Worm (Caenorhabditis elegans) whole organism, L2 larva: ENCODE measurements around the gene fbxb-18.
A peak's percentile ranks its signal among the peaks of the same experiment; 100 is the strongest.

Source experiments
- C34F6.9 ChIP-seq: fragments of 150-350 bp; optimal IDR thresholded peaks from 2 replicates; lab custom pipeline; 2014; ENCODE audit warnings: missing biosample characterization, missing genetic modification characterization
- F13H6.1 ChIP-seq: sonication (generic microtip); optimal IDR thresholded peaks from 2 replicates; lab custom pipeline; 2016; ENCODE audit warnings: missing genetic modification characterization, missing compliant biosample characterization
- R02D3.7 ChIP-seq: fragments of 150-350 bp; optimal IDR thresholded peaks from 2 replicates; lab custom pipeline; 2014; ENCODE audit warnings: missing biosample characterization, missing genetic modification characterization
- Y55F3AM.14 ChIP-seq: fragments of 200-800 bp; sonication (Bioruptor generic); optimal IDR thresholded peaks from 2 replicates; lab custom pipeline; 2018; ENCODE audit warnings: mild to moderate bottlenecking, missing genetic modification characterization, missing compliant biosample characterization
- aly-2 ChIP-seq: fragments of 150-350 bp; optimal IDR thresholded peaks from 2 replicates; lab custom pipeline; 2014; ENCODE audit warnings: missing biosample characterization, missing genetic modification characterization
- ama-1 ChIP-seq: fragments of 150-350 bp; optimal IDR thresholded peaks from 2 replicates; lab custom pipeline; 2018; ENCODE audit warnings: inconsistent platforms
- blmp-1 ChIP-seq: sonication (generic microtip); optimal IDR thresholded peaks from 2 replicates; lab custom pipeline; 2017; ENCODE audit warnings: missing genetic modification characterization, mild to moderate bottlenecking, missing compliant biosample characterization, antibody characterized with exemption, moderate library complexity; ENCODE audit not compliant: insufficient read depth
- crh-2 ChIP-seq: sonication (generic microtip); optimal IDR thresholded peaks from 2 replicates; lab custom pipeline; 2017; ENCODE audit warnings: missing biosample characterization, missing genetic modification characterization
- dmd-4 ChIP-seq: sonication (generic microtip); optimal IDR thresholded peaks from 2 replicates; lab custom pipeline; 2017; ENCODE audit warnings: missing biosample characterization, missing genetic modification characterization
- egl-27 ChIP-seq: sonication (generic microtip); optimal IDR thresholded peaks from 3 replicates; lab custom pipeline; 2017; ENCODE audit warnings: missing biosample characterization, missing genetic modification reagents, missing genetic modification characterization
- elt-1 ChIP-seq: fragments of 150-350 bp; optimal IDR thresholded peaks from 2 replicates; lab custom pipeline; 2014; ENCODE audit warnings: missing biosample characterization, missing genetic modification characterization
- elt-3 ChIP-seq: sonication (generic microtip); optimal IDR thresholded peaks from 2 replicates; lab custom pipeline; 2017; ENCODE audit warnings: missing biosample characterization, missing genetic modification characterization
- lin-13 ChIP-seq: fragments of 150-350 bp; optimal IDR thresholded peaks from 2 replicates; lab custom pipeline; 2014; ENCODE audit warnings: missing biosample characterization, missing genetic modification reagents, missing genetic modification characterization
- mab-5 ChIP-seq: fragments of 150-350 bp; optimal IDR thresholded peaks from 2 replicates; lab custom pipeline; 2014; ENCODE audit warnings: missing biosample characterization, missing genetic modification characterization
- mbf-1 ChIP-seq: sonication (generic microtip); optimal IDR thresholded peaks from 2 replicates; lab custom pipeline; 2017; ENCODE audit warnings: missing biosample characterization, missing genetic modification characterization
- mdl-1 ChIP-seq, 2 experiments: fragments of 150-350 bp in 1 of 2; sonication (generic microtip) in 1 of 2; optimal IDR thresholded peaks; 2 replicates each; lab custom pipeline; 2017; ENCODE audit warnings: missing biosample characterization in 2 of 2, missing genetic modification characterization in 2 of 2
- nhr-10 ChIP-seq: sonication (generic microtip); optimal IDR thresholded peaks from 2 replicates; lab custom pipeline; 2017; ENCODE audit warnings: missing biosample characterization, missing genetic modification characterization
- nhr-11 ChIP-seq: fragments of 150-350 bp; optimal IDR thresholded peaks from 2 replicates; lab custom pipeline; 2014; ENCODE audit warnings: missing biosample characterization, missing genetic modification characterization
- nhr-12 ChIP-seq: fragments of 150-350 bp; optimal IDR thresholded peaks from 2 replicates; lab custom pipeline; 2014; ENCODE audit warnings: missing biosample characterization, missing genetic modification characterization
- nhr-129 ChIP-seq: fragments of 150-350 bp; optimal IDR thresholded peaks from 2 replicates; lab custom pipeline; 2014; ENCODE audit warnings: missing biosample characterization, missing genetic modification characterization
- nhr-21 ChIP-seq: fragments of 150-350 bp; optimal IDR thresholded peaks from 2 replicates; lab custom pipeline; 2014; ENCODE audit warnings: missing biosample characterization, missing genetic modification characterization
- nhr-23 ChIP-seq: fragments of 150-350 bp; optimal IDR thresholded peaks from 2 replicates; lab custom pipeline; 2014; ENCODE audit warnings: missing biosample characterization, missing genetic modification reagents, missing genetic modification characterization
- nhr-237 ChIP-seq: fragments of 150-350 bp; optimal IDR thresholded peaks from 2 replicates; lab custom pipeline; 2014; ENCODE audit warnings: missing biosample characterization, missing genetic modification characterization
- nhr-6 ChIP-seq: fragments of 150-350 bp; optimal IDR thresholded peaks from 2 replicates; lab custom pipeline; 2014; ENCODE audit warnings: missing biosample characterization, missing genetic modification characterization
- nhr-77 ChIP-seq: fragments of 150-350 bp; optimal IDR thresholded peaks from 2 replicates; lab custom pipeline; 2014; ENCODE audit warnings: missing biosample characterization, missing genetic modification characterization
- sem-4 ChIP-seq: fragments of 150-350 bp; optimal IDR thresholded peaks from 2 replicates; lab custom pipeline; 2014; ENCODE audit warnings: missing biosample characterization, missing genetic modification reagents, missing genetic modification characterization
- skn-1 ChIP-seq: sonication (generic microtip); optimal IDR thresholded peaks from 2 replicates; lab custom pipeline; 2017; ENCODE audit warnings: missing biosample characterization, missing genetic modification characterization
- sma-3 ChIP-seq: sonication (generic microtip); optimal IDR thresholded peaks from 2 replicates; lab custom pipeline; 2016; ENCODE audit warnings: missing genetic modification reagents, missing genetic modification characterization, missing compliant biosample characterization
- sma-9 ChIP-seq, 2 experiments: fragments of 150-350 bp in 1 of 2; sonication (generic microtip) in 1 of 2; optimal IDR thresholded peaks; 2 replicates each; lab custom pipeline; 2014 to 2016; ENCODE audit warnings: missing genetic modification characterization in 2 of 2, mild to moderate bottlenecking in 1 of 2, missing biosample characterization in 1 of 2, missing compliant biosample characterization in 1 of 2, missing genetic modification reagents in 1 of 2, moderate library complexity in 1 of 2
- snpc-4 ChIP-seq: fragments of 150-350 bp; optimal IDR thresholded peaks from 2 replicates; lab custom pipeline; 2014; ENCODE audit warnings: missing biosample characterization, missing genetic modification characterization
- unc-55 ChIP-seq: fragments of 150-350 bp; sonication (generic microtip); optimal IDR thresholded peaks from 3 replicates; lab custom pipeline; 2014; ENCODE audit warnings: missing biosample characterization, missing genetic modification reagents, missing genetic modification characterization
- ztf-1 ChIP-seq: fragments of 200-800 bp; sonication (Bioruptor generic); conservative IDR thresholded peaks from 2 replicates; pipeline ENCODE4 v1.3.6; 2022; ENCODE audit warnings: missing genetic modification characterization, missing compliant biosample characterization
- ztf-11 ChIP-seq: sonication (generic microtip); optimal IDR thresholded peaks from 2 replicates; lab custom pipeline; 2017; ENCODE audit warnings: missing biosample characterization, missing genetic modification characterization
- ztf-4 ChIP-seq: fragments of 150-350 bp; optimal IDR thresholded peaks from 2 replicates; lab custom pipeline; 2014; ENCODE audit warnings: missing biosample characterization, missing genetic modification characterization

fbxb-18 gene

DNA sequence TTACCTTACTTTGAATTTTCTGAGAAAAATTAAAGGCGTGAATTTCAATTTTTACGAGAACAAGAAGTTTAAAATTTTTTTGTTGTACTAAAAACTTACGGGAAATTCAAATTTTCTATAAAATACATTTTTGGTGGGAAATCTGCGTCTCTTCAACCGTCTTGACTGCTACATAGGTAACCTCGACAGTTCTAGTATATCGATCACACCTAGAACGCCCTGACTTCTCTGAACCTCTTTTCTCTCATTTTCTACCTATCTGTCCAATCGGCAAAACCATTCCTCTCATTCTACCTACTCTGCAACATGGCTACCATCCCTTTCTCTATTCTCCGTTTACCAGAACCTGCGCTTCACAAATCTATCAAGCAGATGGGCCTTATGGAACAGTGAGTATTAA is 5.0 kb downstream of the fbxb-18 start, which contains the start of gene fbxb-25:
TSS of gene fbxb-25 (plus strand) at position 301 of the 400 bp plus-strand sequence.
- no peak for TF ChIP-seq nhr-6
- no peak for TF ChIP-seq nhr-77 (tag; lab: Kevin White, UChicago)
- TF ChIP-seq unc-55 (GFP tag; lab: Kevin White, UChicago): no peak
- no peak for TF ChIP-seq mbf-1 (tag; lab: Kevin White, UChicago)
- TF ChIP-seq ztf-4 (tag; lab: Kevin White, UChicago): no peak
- TF ChIP-seq mab-5 (tag; lab: Kevin White, UChicago): no peak
- no peak for TF ChIP-seq nhr-11 (tag; lab: Kevin White, UChicago)
- TF ChIP-seq F13H6.1: no peak
- no peak for TF ChIP-seq nhr-10 (tag; lab: Kevin White, UChicago)
- TF ChIP-seq R02D3.7: no peak
- no peak for TF ChIP-seq C34F6.9 (tag; lab: Kevin White, UChicago)
- no peak for TF ChIP-seq nhr-129
- no peak for TF ChIP-seq ztf-11 (tag; lab: Kevin White, UChicago)
- no peak for TF ChIP-seq nhr-237 (tag; lab: Kevin White, UChicago)
- TF ChIP-seq aly-2 (tag; lab: Kevin White, UChicago): no peak
- TF ChIP-seq mdl-1 (tag; optimal IDR thresholded peaks at IDR 0.05; lab: Kevin White, UChicago): no peak
- no peak for TF ChIP-seq sma-3 (GFP tag; lab: Kevin White, UChicago)
- TF ChIP-seq nhr-12 (tag; lab: Kevin White, UChicago): no peak
- no peak for TF ChIP-seq Y55F3AM.14
- no peak for TF ChIP-seq sma-9 (GFP tag; optimal IDR thresholded peaks at IDR 0.05; lab: Kevin White, UChicago)
- TF ChIP-seq sma-9 (tag; optimal IDR thresholded peaks at IDR 0.05; lab: Kevin White, UChicago): no peak

DNA sequence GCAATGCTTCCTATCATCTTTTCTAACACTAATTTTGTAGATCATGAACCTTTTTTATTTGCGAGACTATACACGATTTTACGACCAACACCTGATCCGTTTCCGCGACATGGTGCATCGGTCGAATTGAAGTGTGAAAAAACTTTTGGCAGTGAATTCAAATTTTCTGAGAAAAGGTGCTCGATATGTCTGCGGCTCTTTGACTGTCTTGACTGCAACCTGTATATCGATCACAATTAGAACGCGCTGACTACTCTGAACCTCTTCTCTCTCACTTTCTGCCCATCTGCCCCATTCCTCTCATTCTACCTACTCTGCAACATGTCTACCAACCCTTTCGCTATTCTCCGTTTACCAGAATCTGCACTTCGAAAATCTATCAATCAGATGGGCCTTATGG is 6.5 kb downstream of the fbxb-18 start, which contains the start of gene fbxb-26:
TSS of gene fbxb-26 (plus strand) at position 301 of the 400 bp plus-strand sequence.
- no peak for TF ChIP-seq nhr-77 (tag; lab: Kevin White, UChicago)
- TF ChIP-seq lin-13 (GFP tag; lab: Kevin White, UChicago): no peak
- TF ChIP-seq sem-4: no peak
- TF ChIP-seq mbf-1 (tag; lab: Kevin White, UChicago): no peak
- no peak for TF ChIP-seq blmp-1 (tag; lab: Kevin White, UChicago)
- no peak for TF ChIP-seq ztf-4 (tag; lab: Kevin White, UChicago)

DNA sequence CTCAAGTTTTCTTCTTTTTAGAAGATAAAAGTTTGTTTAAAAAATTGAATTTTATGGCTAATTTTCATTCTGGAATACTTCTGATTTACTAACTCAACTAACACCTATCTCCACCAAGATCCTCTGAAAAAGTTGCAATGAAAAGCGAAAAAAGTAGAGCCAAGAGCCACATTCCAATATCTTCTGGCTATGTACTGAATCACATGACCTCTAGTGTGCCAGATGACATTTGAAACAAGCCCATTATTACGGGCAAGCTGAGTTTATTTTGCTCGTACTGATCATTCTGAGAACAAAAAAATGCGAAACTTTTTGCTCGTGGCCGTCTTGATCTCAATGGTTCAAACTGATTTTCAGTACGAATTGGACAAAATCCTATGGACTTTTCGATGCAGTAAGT is 9.6 kb downstream of the fbxb-18 start, which contains the start of gene irld-36:
TSS of gene irld-36 (plus strand) at position 301 of the 400 bp plus-strand sequence.
- no peak for TF ChIP-seq sma-9 (GFP tag; optimal IDR thresholded peaks at IDR 0.05; lab: Kevin White, UChicago)
- no peak for TF ChIP-seq sma-9 (tag; optimal IDR thresholded peaks at IDR 0.05; lab: Kevin White, UChicago)
- TF ChIP-seq nhr-10 (tag; lab: Kevin White, UChicago): no peak
- TF ChIP-seq blmp-1 (tag; lab: Kevin White, UChicago): no peak
- TF ChIP-seq ama-1 (lab: Kevin White, UChicago): no peak
- TF ChIP-seq nhr-129: no peak
- TF ChIP-seq nhr-21 (tag; lab: Kevin White, UChicago): no peak
- TF ChIP-seq skn-1: no peak

DNA sequence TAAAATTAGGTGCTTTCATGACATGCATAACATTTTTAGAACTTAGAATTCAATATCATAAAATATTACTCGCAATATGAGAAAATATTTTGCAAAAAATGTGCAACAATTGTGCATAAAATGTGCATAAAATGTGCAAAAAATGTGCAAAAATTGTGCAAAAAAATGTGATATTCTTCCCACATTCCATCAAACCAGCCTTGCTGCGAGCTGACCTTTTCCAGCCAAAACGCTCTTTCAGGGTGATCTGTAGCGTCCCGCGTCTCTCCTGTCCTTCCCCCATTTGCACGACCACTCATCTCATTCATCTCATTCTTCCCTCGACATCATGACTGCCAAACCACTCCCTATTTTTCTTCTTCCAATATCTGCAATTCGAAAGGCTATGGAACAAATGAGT is 12.6 kb downstream of the fbxb-18 start, which contains the start of gene fbxb-17:
TSS of gene fbxb-17 (plus strand) at position 301 of the 400 bp plus-strand sequence.
- TF ChIP-seq nhr-23 (tag; lab: Kevin White, UChicago) (peak; percentile 1), nhr-10 (tag; lab: Kevin White, UChicago) (no peak), snpc-4 (tag; lab: Kevin White, UChicago) (no peak), sem-4 (no peak), elt-3 (tag; lab: Kevin White, UChicago) (no peak), nhr-237 (tag; lab: Kevin White, UChicago) (no peak)

DNA sequence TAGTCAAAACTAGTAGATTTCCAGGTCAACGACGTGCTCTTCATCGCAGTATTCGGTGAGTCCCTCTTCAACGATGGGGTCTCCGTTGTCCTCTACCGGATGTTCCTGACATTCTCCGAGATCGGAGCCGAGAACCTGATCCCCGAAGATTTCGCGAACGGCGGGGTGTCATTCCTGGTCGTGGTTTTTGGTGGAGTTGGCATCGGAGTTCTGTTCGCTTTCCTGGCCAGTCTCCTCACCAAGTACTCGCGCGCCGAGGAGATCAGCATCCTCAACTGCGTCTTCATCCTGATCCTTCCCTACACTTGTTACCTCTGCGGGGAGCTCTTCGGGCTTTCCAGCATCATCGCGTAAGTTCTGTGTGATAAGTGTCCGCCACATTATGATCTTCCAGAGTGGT is 16.0 kb downstream of the fbxb-18 start:
- TF ChIP-seq nhr-12 (tag; lab: Kevin White, UChicago) (no peak), ztf-1 (GFP tag; lab: Robert Waterston, UW) (no peak), nhr-23 (tag; lab: Kevin White, UChicago) (no peak), dmd-4 (no peak), egl-27 (tag; lab: Kevin White, UChicago) (no peak), ama-1 (lab: Kevin White, UChicago) (no peak), sma-3 (GFP tag; lab: Kevin White, UChicago) (no peak), crh-2 (tag; lab: Kevin White, UChicago) (no peak), R02D3.7 (no peak), nhr-237 (tag; lab: Kevin White, UChicago) (no peak), aly-2 (tag; lab: Kevin White, UChicago) (no peak), unc-55 (GFP tag; lab: Kevin White, UChicago) (no peak), elt-1 (tag; lab: Kevin White, UChicago) (no peak), mab-5 (tag; lab: Kevin White, UChicago) (no peak)
